Worm (Caenorhabditis elegans): ENCODE results near the gene F56D6.14.

ce11 chrIV:3921898-3922297 is 4.4 kb downstream of the F56D6.14 start, which contains the start of gene clec-67:
- TF ChIP-seq elt-2 (tag; optimal IDR thresholded peaks at IDR 0.05) (peak; percentile 84), skn-1 (tag; optimal IDR thresholded peaks at IDR 0.05) (no peak), nhr-28 (tag; optimal IDR thresholded peaks at IDR 0.05) (no peak), ztf-11 (tag; optimal IDR thresholded peaks at IDR 0.05) (no peak), ceh-82 (tag; optimal IDR thresholded peaks at IDR 0.05) (no peak), aly-2 (tag; optimal IDR thresholded peaks at IDR 0.05) (no peak), sea-2 (GFP tag; optimal IDR thresholded peaks at IDR 0.05) (no peak), ztf-4 (tag; optimal IDR thresholded peaks at IDR 0.05) (no peak), nhr-11 (tag; optimal IDR thresholded peaks at IDR 0.05) (no peak), ceh-9 (tag; optimal IDR thresholded peaks at IDR 0.05) (no peak)
